Fruit fly (Drosophila melanogaster) whole organism, embryonic: ENCODE data around the gene Wbp2.
A peak's percentile ranks its signal among the peaks of the same experiment; 100 is the strongest.

Experiments
- Aef1 ChIP-seq: fragments of 200-800 bp; sonication (Bioruptor generic); IDR thresholded peaks from 3 replicates; pipeline ENCODE4 v1.3.6; 2022; ENCODE audit warnings: missing biosample characterization, missing genetic modification characterization
- CG10959 ChIP-seq: fragments of 200-800 bp; sonication (Bioruptor generic); IDR thresholded peaks from 2 replicates; pipeline ENCODE4 v1.3.6; 2022; ENCODE audit warnings: missing biosample characterization, missing genetic modification characterization
- CG12659 ChIP-seq: fragments of 200-800 bp; sonication (Bioruptor generic); optimal IDR thresholded peaks from 3 replicates; lab custom pipeline; 2017; ENCODE audit warnings: mild to moderate bottlenecking, missing biosample characterization, missing genetic modification reagents, missing genetic modification characterization
- CG12942 ChIP-seq: fragments of 200-800 bp; sonication (Bioruptor generic); optimal IDR thresholded peaks from 3 replicates; lab custom pipeline; 2016; ENCODE audit warnings: missing biosample characterization, missing genetic modification characterization
- CG14860 ChIP-seq: fragments of 200-800 bp; sonication (Bioruptor generic); IDR thresholded peaks from 3 replicates; pipeline ENCODE4 v1.3.6; 2022; ENCODE audit warnings: missing biosample characterization, missing genetic modification characterization; ENCODE audit not compliant: partially characterized antibody
- CG15073 ChIP-seq: fragments of 200-800 bp; sonication (Bioruptor generic); optimal IDR thresholded peaks from 2 replicates; lab custom pipeline; 2016; ENCODE audit warnings: missing biosample characterization, missing genetic modification characterization
- CG16779 ChIP-seq: fragments of 200-800 bp; sonication (Bioruptor generic); IDR thresholded peaks from 2 replicates; pipeline ENCODE4 v1.3.6; 2022; ENCODE audit warnings: missing biosample characterization, missing genetic modification characterization
- CG16815 ChIP-seq: fragments of 200-800 bp; sonication (Bioruptor generic); optimal IDR thresholded peaks from 3 replicates; lab custom pipeline; 2017; ENCODE audit warnings: missing biosample characterization, mild to moderate bottlenecking, missing genetic modification characterization
- CG17568 ChIP-seq: fragments of 200-800 bp; sonication (Bioruptor generic); optimal IDR thresholded peaks from 2 replicates; lab custom pipeline; 2018; ENCODE audit warnings: missing biosample characterization, mild to moderate bottlenecking, missing genetic modification characterization, moderate library complexity
- CG18476 ChIP-seq: fragments of 200-800 bp; sonication (Bioruptor generic); optimal IDR thresholded peaks from 2 replicates; lab custom pipeline; 2016; ENCODE audit warnings: missing biosample characterization, mild to moderate bottlenecking, missing genetic modification characterization
- CG32767 ChIP-seq: fragments of 200-800 bp; sonication (Bioruptor generic); IDR thresholded peaks from 2 replicates; pipeline ENCODE4 v1.3.6; 2022; ENCODE audit warnings: missing biosample characterization, missing genetic modification characterization
- CG33557 ChIP-seq: fragments of 200-800 bp; sonication (Bioruptor generic); optimal IDR thresholded peaks from 2 replicates; lab custom pipeline; 2019; ENCODE audit warnings: missing biosample characterization, mild to moderate bottlenecking, missing genetic modification characterization, moderate library complexity
- CG34224 ChIP-seq: fragments of 200-800 bp; sonication (Bioruptor generic); IDR thresholded peaks from 3 replicates; pipeline ENCODE4 v1.3.6; 2022; ENCODE audit warnings: missing biosample characterization, missing genetic modification characterization; ENCODE audit not compliant: partially characterized antibody
- CG34376 ChIP-seq: fragments of 200-800 bp; sonication (Bioruptor generic); optimal IDR thresholded peaks from 2 replicates; lab custom pipeline; 2018; ENCODE audit warnings: missing biosample characterization, mild to moderate bottlenecking, missing genetic modification characterization
- CG3847 ChIP-seq: fragments of 200-800 bp; sonication (Bioruptor generic); IDR thresholded peaks from 2 replicates; pipeline ENCODE4 v1.3.6; 2022; ENCODE audit warnings: missing biosample characterization, missing genetic modification characterization
- CG4404 ChIP-seq: fragments of 200-800 bp; sonication (Bioruptor generic); IDR thresholded peaks from 2 replicates; pipeline ENCODE4 v1.3.6; 2022; ENCODE audit warnings: missing biosample characterization, missing genetic modification characterization
- CG4424 ChIP-seq: fragments of 200-800 bp; sonication (Bioruptor generic); optimal IDR thresholded peaks from 3 replicates; lab custom pipeline; 2016; ENCODE audit warnings: missing biosample characterization, missing genetic modification characterization
- CG6854 ChIP-seq: fragments of 200-800 bp; sonication (Bioruptor generic); optimal IDR thresholded peaks from 3 replicates; lab custom pipeline; 2017; ENCODE audit warnings: missing biosample characterization, mild to moderate bottlenecking, missing genetic modification characterization
- CG7987 ChIP-seq: fragments of 200-800 bp; sonication (Bioruptor generic); optimal IDR thresholded peaks from 2 replicates; lab custom pipeline; 2018; ENCODE audit warnings: missing biosample characterization, mild to moderate bottlenecking, missing genetic modification characterization, moderate library complexity
- CG9727 ChIP-seq: fragments of 200-800 bp; sonication (Bioruptor generic); optimal IDR thresholded peaks from 3 replicates; lab custom pipeline; 2017; ENCODE audit warnings: missing biosample characterization, mild to moderate bottlenecking, missing genetic modification characterization
- CHES-1-like ChIP-seq: fragments of 200-800 bp; sonication (Bioruptor generic); optimal IDR thresholded peaks from 2 replicates; lab custom pipeline; 2016; ENCODE audit warnings: missing biosample characterization, missing genetic modification characterization
- Camta ChIP-seq: fragments of 200-800 bp; sonication (Bioruptor generic); optimal IDR thresholded peaks from 2 replicates; lab custom pipeline; 2016; ENCODE audit warnings: missing biosample characterization, missing genetic modification characterization
- D ChIP-seq, 2 experiments: fragments of 200-800 bp in 1 of 2; fragments of >200 bp in 1 of 2; sonication (Bioruptor generic) in 1 of 2; optimal IDR thresholded peaks; 2 replicates in 1 of 2; 3 replicates in 1 of 2; lab custom pipeline; 2017; ENCODE audit warnings: mild to moderate bottlenecking in 1 of 2, missing biosample characterization in 1 of 2, missing genetic modification characterization in 1 of 2, missing genetic modification reagents in 1 of 2
- D19A ChIP-seq: fragments of 200-800 bp; optimal IDR thresholded peaks from 3 replicates; lab custom pipeline; 2019; ENCODE audit warnings: missing biosample characterization, mild to moderate bottlenecking, missing genetic modification characterization, moderate library complexity
- Fer2 ChIP-seq: fragments of 200-800 bp; sonication (Bioruptor generic); optimal IDR thresholded peaks from 2 replicates; lab custom pipeline; 2018; ENCODE audit warnings: missing biosample characterization, mild to moderate bottlenecking, missing genetic modification characterization, moderate library complexity
- HHEX ChIP-seq: fragments of 200-800 bp; sonication (Bioruptor generic); optimal IDR thresholded peaks from 3 replicates; lab custom pipeline; 2017; ENCODE audit warnings: missing biosample characterization, mild to moderate bottlenecking, missing genetic modification characterization, missing genetic modification reagents
- Hr78 ChIP-seq, 2 experiments: fragments of 200-800 bp in 1 of 2; fragments of >200 bp in 1 of 2; sonication (Bioruptor generic) in 1 of 2; optimal IDR thresholded peaks; 2 replicates each; lab custom pipeline; 2017 to 2019; ENCODE audit warnings: missing biosample characterization in 2 of 2, missing genetic modification characterization in 2 of 2, mild to moderate bottlenecking in 1 of 2, moderate library complexity in 1 of 2
- NfI ChIP-seq: fragments of 200-800 bp; sonication (Bioruptor generic); optimal IDR thresholded peaks from 3 replicates; lab custom pipeline; 2018; ENCODE audit warnings: missing biosample characterization, mild to moderate bottlenecking, missing genetic modification characterization, moderate library complexity
- Scr ChIP-seq: fragments of 200-800 bp; sonication (Bioruptor generic); IDR thresholded peaks from 2 replicates; pipeline ENCODE4 v1.3.6; 2022; ENCODE audit warnings: missing biosample characterization, missing genetic modification characterization; ENCODE audit not compliant: partially characterized antibody
- Sry-δ ChIP-seq: fragments of 200-800 bp; sonication (Bioruptor generic); optimal IDR thresholded peaks from 2 replicates; lab custom pipeline; 2016; ENCODE audit warnings: missing biosample characterization, missing genetic modification characterization
- aop ChIP-seq: fragments of 200-800 bp; sonication (Bioruptor generic); IDR thresholded peaks from 2 replicates; pipeline ENCODE4 v1.3.6; 2022; ENCODE audit warnings: missing biosample characterization, missing genetic modification characterization
- bbx ChIP-seq: fragments of 200-800 bp; sonication (Bioruptor generic); IDR thresholded peaks from 2 replicates; pipeline ENCODE4 v1.3.6; 2022; ENCODE audit warnings: missing biosample characterization, missing genetic modification characterization; ENCODE audit not compliant: partially characterized antibody
- cato ChIP-seq: fragments of 200-800 bp; sonication (Bioruptor generic); optimal IDR thresholded peaks from 2 replicates; lab custom pipeline; 2016; ENCODE audit warnings: missing biosample characterization, missing genetic modification characterization, borderline replicate concordance
- cwo ChIP-seq: fragments of 200-800 bp; sonication (Bioruptor generic); optimal IDR thresholded peaks from 3 replicates; lab custom pipeline; 2017; ENCODE audit warnings: missing biosample characterization, missing genetic modification characterization, mild to moderate bottlenecking, moderate library complexity, missing genetic modification reagents
- emc ChIP-seq: fragments of 200-800 bp; sonication (Bioruptor generic); optimal IDR thresholded peaks from 2 replicates; lab custom pipeline; 2016; ENCODE audit warnings: missing biosample characterization, missing genetic modification characterization
- exex ChIP-seq: fragments of 200-800 bp; sonication (Bioruptor generic); optimal IDR thresholded peaks from 4 replicates; lab custom pipeline; 2018; ENCODE audit warnings: missing biosample characterization, mild to moderate bottlenecking, missing genetic modification characterization, moderate library complexity
- peb ChIP-seq: fragments of 200-800 bp; sonication (Bioruptor generic); IDR thresholded peaks from 2 replicates; pipeline ENCODE4 v1.3.6; 2022; ENCODE audit warnings: missing biosample characterization, missing genetic modification characterization
- pho ChIP-seq: fragments of 200-800 bp; sonication (Bioruptor generic); optimal IDR thresholded peaks from 2 replicates; lab custom pipeline; 2016; ENCODE audit warnings: missing biosample characterization, missing genetic modification characterization
- salm ChIP-seq: fragments of 200-800 bp; sonication (Bioruptor generic); optimal IDR thresholded peaks from 2 replicates; lab custom pipeline; 2018; ENCODE audit warnings: missing biosample characterization, mild to moderate bottlenecking, missing genetic modification characterization
- sens ChIP-seq: fragments of 200-800 bp; sonication (Bioruptor generic); peaks from one replicate; lab custom pipeline; 2016; ENCODE audit warnings: missing biosample characterization, missing genetic modification characterization
- stwl ChIP-seq: fragments of 200-800 bp; sonication (Bioruptor generic); optimal IDR thresholded peaks from 3 replicates; lab custom pipeline; 2018; ENCODE audit warnings: missing biosample characterization, mild to moderate bottlenecking, missing genetic modification characterization, moderate library complexity
- sug ChIP-seq: fragments of 200-800 bp; optimal IDR thresholded peaks from 2 replicates; lab custom pipeline; 2019; ENCODE audit warnings: missing biosample characterization, mild to moderate bottlenecking, missing genetic modification characterization, moderate library complexity
- tup ChIP-seq: fragments of 200-800 bp; sonication (Bioruptor generic); optimal IDR thresholded peaks from 2 replicates; lab custom pipeline; 2016; ENCODE audit warnings: missing biosample characterization, mild to moderate bottlenecking, missing genetic modification characterization, moderate library complexity
- unc-4 ChIP-seq: fragments of 200-800 bp; sonication (Bioruptor generic); IDR thresholded peaks from 2 replicates; pipeline ENCODE4 v1.3.6; 2022; ENCODE audit warnings: missing biosample characterization, missing genetic modification characterization; ENCODE audit not compliant: partially characterized antibody
- zf30C ChIP-seq: fragments of 200-800 bp; sonication (Bioruptor generic); optimal IDR thresholded peaks from 3 replicates; lab custom pipeline; 2018; ENCODE audit warnings: missing biosample characterization, mild to moderate bottlenecking, missing genetic modification characterization

Gene Wbp2

dm6 chr3L:12815756-12816155 is 34.2 kb upstream of the Wbp2 start (continued):
- TF ChIP-seq bbx (GFP tag; lab: Robert Waterston, UW) = peak; percentile 51
- no peak for TF ChIP-seq Hr78 (GFP tag; optimal IDR thresholded peaks at IDR 0.05; lab: Kevin White, UChicago)
- peak; percentile 38 for TF ChIP-seq Scr (GFP tag; lab: Robert Waterston, UW)
- TF ChIP-seq, all 482 proteins: peak for 20

dm6 chr3L:12827705-12828104 is 22.3 kb upstream of the Wbp2 start:
- no peak for TF ChIP-seq CG12942 (GFP tag; lab: Kevin White, UChicago)
- peak; percentile 70 for TF ChIP-seq exex (tag; lab: Kevin White, UChicago)
- peak; percentile 20 for TF ChIP-seq CG34376 (GFP tag; lab: Kevin White, UChicago)
- TF ChIP-seq sug (tag; lab: Kevin White, UChicago) = peak; percentile 96
- TF ChIP-seq stwl (tag; lab: Kevin White, UChicago) = no peak
- TF ChIP-seq CG9727 (GFP tag; lab: Kevin White, UChicago) = no peak

- TF ChIP-seq CG15073 (no peak), CG34376 (GFP tag; lab: Kevin White, UChicago) (peak; percentile 72), aop (no peak), CG12659 (GFP tag; lab: Kevin White, UChicago) (no peak), emc (no peak), CG10959 (GFP tag; lab: Robert Waterston, UW) (no peak), Camta (GFP tag; lab: Kevin White, UChicago) (no peak), CG7987 (GFP tag; lab: Kevin White, UChicago) (no peak), cato (GFP tag; lab: Kevin White, UChicago) (no peak), CG3847 (GFP tag; lab: Robert Waterston, UW) (no peak), CHES-1-like (GFP tag; lab: Kevin White, UChicago) (no peak), CG34224 (GFP tag; lab: Robert Waterston, UW) (no peak), CG32767 (GFP tag; lab: Robert Waterston, UW) (no peak), D19A (tag; lab: Kevin White, UChicago) (no peak), Hr78 (GFP tag; optimal IDR thresholded peaks at IDR 0.05; lab: Kevin White, UChicago) (peak in 1 of 2 experiments; percentile 34), Aef1 (GFP tag; lab: Robert Waterston, UW) (no peak), pho (GFP tag; lab: Kevin White, UChicago) (no peak), D (optimal IDR thresholded peaks at IDR 0.05; lab: Kevin White, UChicago) (no peak), D (GFP tag; optimal IDR thresholded peaks at IDR 0.05; lab: Kevin White, UChicago) (no peak), CG33557 (GFP tag; lab: Kevin White, UChicago) (no peak), tup (GFP tag; lab: Kevin White, UChicago) (no peak), CG4404 (GFP tag; lab: Robert Waterston, UW) (no peak), CG4424 (no peak), Fer2 (tag; lab: Kevin White, UChicago) (no peak), HHEX (GFP tag; lab: Kevin White, UChicago) (no peak), exex (tag; lab: Kevin White, UChicago) (peak; percentile 77), sug (tag; lab: Kevin White, UChicago) (peak; percentile 43), Sry-δ (no peak), unc-4 (GFP tag; lab: Robert Waterston, UW) (no peak), sens (GFP tag; lab: Kevin White, UChicago) (peak; percentile 71), CG18476 (GFP tag; lab: Kevin White, UChicago) (no peak), bbx (GFP tag; lab: Robert Waterston, UW) (no peak), salm (tag; lab: Kevin White, UChicago) (no peak), peb (GFP tag; lab: Robert Waterston, UW) (no peak), zf30C (GFP tag; lab: Kevin White, UChicago) (no peak), CG17568 (GFP tag; lab: Kevin White, UChicago) (peak; percentile 17), CG16779 (GFP tag; lab: Robert Waterston, UW) (no peak), CG16815 (GFP tag; lab: Kevin White, UChicago) (no peak), cwo (GFP tag; lab: Kevin White, UChicago) (peak; percentile 69), CG6854 (GFP tag; lab: Kevin White, UChicago) (no peak), NfI (GFP tag; lab: Kevin White, UChicago) (no peak), CG14860 (GFP tag; lab: Robert Waterston, UW) (no peak)
Measured at dm6 chr3L:12828532-12828931, 21.4 kb upstream of the Wbp2 start.
